Fruit fly (Drosophila melanogaster): ENCODE measurements around the gene CG42458.

Gene CG42458

DNA sequence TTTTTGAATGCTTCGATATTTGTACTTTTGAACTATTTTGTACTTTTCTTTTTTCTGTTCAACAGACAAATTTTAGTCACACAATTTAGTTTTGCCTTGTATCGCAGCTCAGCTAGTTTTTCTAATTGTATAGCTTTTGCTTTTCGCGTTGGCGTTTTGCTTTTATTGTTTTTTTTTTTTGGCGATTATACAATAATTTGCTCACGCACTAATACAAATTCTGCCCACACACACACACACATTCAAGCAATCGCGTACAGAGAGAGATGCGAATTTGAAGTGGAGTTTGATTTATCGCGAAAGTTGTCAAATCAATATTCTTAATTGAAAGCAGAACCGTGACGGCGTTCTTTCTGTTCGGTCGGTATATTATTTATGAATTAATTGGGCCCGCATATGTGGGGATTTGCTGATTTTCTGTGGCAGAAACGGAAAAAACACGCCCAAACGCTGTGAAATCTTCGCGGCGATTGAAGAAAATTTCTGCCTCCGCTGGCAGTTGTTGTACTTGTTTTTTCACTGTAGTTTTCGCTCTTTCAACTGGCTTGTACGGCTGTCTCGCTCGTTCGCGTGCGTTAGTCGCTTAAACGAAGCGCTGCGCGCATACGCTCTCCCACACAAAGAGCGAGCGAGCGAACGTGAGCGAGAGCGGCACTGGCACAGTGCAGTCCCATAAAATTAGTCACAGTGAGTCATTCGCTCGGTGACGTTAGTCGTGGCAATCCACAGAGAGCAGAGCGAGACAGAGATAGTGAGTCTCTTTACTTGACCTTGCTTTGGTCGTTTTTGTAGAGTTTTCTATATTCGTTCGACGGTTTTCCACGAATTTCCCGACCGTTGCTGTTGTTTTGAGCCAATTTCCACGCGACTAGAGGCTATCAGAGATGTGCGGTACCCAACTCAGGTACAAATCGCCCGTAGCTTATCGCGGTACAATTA, 11.4 kb downstream of the CG42458 start, which contains the start of gene Rac2 (continued):
- TF ChIP-seq Hr39 (optimal IDR thresholded peaks at IDR 0.05) (no peak), CG14050 (GFP tag; IDR thresholded peaks at IDR 0.05) (no peak), CG4404 (GFP tag; IDR thresholded peaks at IDR 0.05) (0 out of 2 replicates have a peak, but pooled peaks have one; percentile 24), Doc3 (GFP tag; IDR thresholded peaks at IDR 0.05; ENCODE audit: partially characterized antibody) (no peak), gfzf (GFP tag; optimal IDR thresholded peaks at IDR 0.05) (no peak), CG1602 (GFP tag; optimal IDR thresholded peaks at IDR 0.05) (no peak), Deaf1 (tag; optimal IDR thresholded peaks at IDR 0.05) (peak; percentile 79), Ravus (GFP tag; IDR thresholded peaks at IDR 0.05) (no peak), sima (GFP tag; optimal IDR thresholded peaks at IDR 0.05) (no peak), TFAM (GFP tag; optimal IDR thresholded peaks at IDR 0.05) (no peak), trem (tag; optimal IDR thresholded peaks at IDR 0.05) (peak; percentile 24), row (GFP tag; IDR thresholded peaks at IDR 0.05) (peak; percentile 67), ttk (GFP tag; IDR thresholded peaks at IDR 0.05) (no peak), ham (GFP tag; IDR thresholded peaks at IDR 0.05) (no peak), CoRest (tag; optimal IDR thresholded peaks at IDR 0.05) (peak; percentile 22), Tbp (GFP tag; optimal IDR thresholded peaks at IDR 0.05) (no peak), Mrtf (GFP tag; IDR thresholded peaks at IDR 0.05) (no peak), CG2199 (GFP tag; IDR thresholded peaks at IDR 0.05) (peak; percentile 88; the same call in 2 of the 3 replicates), unc-4 (GFP tag; IDR thresholded peaks at IDR 0.05; ENCODE audit: partially characterized antibody) (no peak; the same call in 1 of the 2 replicates), ewg (GFP tag; optimal IDR thresholded peaks at IDR 0.05) (peak; percentile 38), CG1233 (GFP tag; optimal IDR thresholded peaks at IDR 0.05) (no peak), CG2116 (GFP tag; optimal IDR thresholded peaks at IDR 0.05) (no peak), CG17568 (GFP tag; optimal IDR thresholded peaks at IDR 0.05) (peak; percentile 38), C15 (GFP tag; IDR thresholded peaks at IDR 0.05) (no peak), CG17912 (GFP tag; optimal IDR thresholded peaks at IDR 0.05) (no peak), CG10543 (GFP tag; optimal IDR thresholded peaks at IDR 0.05) (peak; percentile 67), MESR4 (GFP tag; optimal IDR thresholded peaks at IDR 0.05) (peak; percentile 14), br (optimal IDR thresholded peaks at IDR 0.05) (no peak), luna (GFP tag; optimal IDR thresholded peaks at IDR 0.05) (no peak), danr (GFP tag; IDR thresholded peaks at IDR 0.05) (no peak), trh (GFP tag; optimal IDR thresholded peaks at IDR 0.05) (no peak), wdn (GFP tag; IDR thresholded peaks at IDR 0.05) (peak; percentile 57; the same call in 1 of the 2 replicates), CG9437 (GFP tag; optimal IDR thresholded peaks at IDR 0.05) (no peak), Hand (GFP tag; optimal IDR thresholded peaks at IDR 0.05) (no peak), mirr (GFP tag; optimal IDR thresholded peaks at IDR 0.05) (peak; percentile 48), rib (GFP tag; IDR thresholded peaks at IDR 0.05) (peak; percentile 64; the same call in 1 of the 2 replicates), pan (optimal IDR thresholded peaks at IDR 0.05) (no peak), pan (GFP tag; optimal IDR thresholded peaks at IDR 0.05 in 1 of 2, IDR thresholded peaks at IDR 0.05 in 1 of 2) (peak in 1 of 2 experiments; percentile 16), CG9932 (GFP tag; IDR thresholded peaks at IDR 0.05) (peak; percentile 52), CG6175 (GFP tag; IDR thresholded peaks at IDR 0.05) (no peak), HLH54F (GFP tag; optimal IDR thresholded peaks at IDR 0.05) (no peak), lilli (GFP tag; optimal IDR thresholded peaks at IDR 0.05) (peak; percentile 45), CG2889 (GFP tag; IDR thresholded peaks at IDR 0.05) (0 out of 3 replicates have a peak, but pooled peaks have one; percentile 22), pnt (GFP tag; optimal IDR thresholded peaks at IDR 0.05) (peak; percentile 24), Atf-2 (GFP tag; optimal IDR thresholded peaks at IDR 0.05) (no peak), pros (GFP tag; optimal IDR thresholded peaks at IDR 0.05) (peak; percentile 58), CG1529 (GFP tag; optimal IDR thresholded peaks at IDR 0.05) (no peak), CG7556 (GFP tag; optimal IDR thresholded peaks at IDR 0.05) (no peak), Dek (tag; optimal IDR thresholded peaks at IDR 0.05) (no peak), Sox100B (GFP tag; optimal IDR thresholded peaks at IDR 0.05) (no peak)
